Worm (Caenorhabditis elegans): ENCODE results near the gene ZK1320.11.

DNA sequence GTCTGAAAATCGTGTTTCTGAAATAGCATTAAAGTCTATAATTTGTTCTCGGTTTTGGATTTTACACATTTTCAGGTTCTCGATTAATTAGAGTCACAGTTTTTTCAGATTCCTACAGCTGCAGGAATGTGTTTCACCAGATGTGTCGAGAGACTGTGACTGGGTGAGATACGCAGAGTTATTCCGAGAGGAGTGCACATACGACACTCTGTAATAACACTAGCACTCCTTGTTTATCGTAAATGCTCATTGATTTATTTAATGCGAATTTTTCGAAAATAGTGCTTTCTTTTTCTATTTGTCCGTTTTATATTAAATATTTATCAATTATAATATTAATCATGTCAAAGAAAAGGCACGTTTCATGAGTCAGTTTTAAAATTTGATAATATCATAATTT lies at the start of gene ZK1320.11:
- peak in 1 of 3 experiments; percentile 9 for TF ChIP-seq ceh-82 (tag; optimal IDR thresholded peaks at IDR 0.05)
- TF ChIP-seq efl-1 (optimal IDR thresholded peaks at IDR 0.05), result peak; percentile 21 to 27
- TF ChIP-seq efl-1 (GFP tag; optimal IDR thresholded peaks at IDR 0.05 in 1 of 2), result no peak
- no peak for TF ChIP-seq lin-15B (tag; optimal IDR thresholded peaks at IDR 0.05)
- TF ChIP-seq ets-5 (GFP tag; IDR thresholded peaks at IDR 0.05), result no peak
- no peak for TF ChIP-seq nhr-77 (tag; optimal IDR thresholded peaks at IDR 0.05)
- TF ChIP-seq elt-3 (tag; optimal IDR thresholded peaks at IDR 0.05), result no peak

All from whole organism, L1 larva.